Worm (Caenorhabditis elegans): Measurements from ENCODE around the gene srpa-68.

- no peak for TF ChIP-seq pqm-1 (tag; optimal IDR thresholded peaks at IDR 0.05)
- no peak for TF ChIP-seq egl-27 (tag; optimal IDR thresholded peaks at IDR 0.05)
- TF ChIP-seq lin-39 (tag; optimal IDR thresholded peaks at IDR 0.05): no peak
These were observed 15.7 kb downstream of the srpa-68 start for ce11 chrV:12275714-12276113.
